Worm (Caenorhabditis elegans) whole organism, L4 larva: ENCODE data around the gene slc-36.1.

Experiments used
- mdl-1 ChIP-seq, 2 experiments: fragments of 150-350 bp in 1 of 2; sonication (generic microtip) in 1 of 2; optimal IDR thresholded peaks; 2 replicates each; lab custom pipeline; 2014 to 2017; ENCODE audit warnings: missing biosample characterization in 2 of 2, missing genetic modification characterization in 2 of 2
- mxl-2 ChIP-seq: fragments of 200-800 bp; sonication (Bioruptor generic); conservative IDR thresholded peaks from 2 replicates; pipeline ENCODE4 v1.3.6; 2022; ENCODE audit warnings: missing genetic modification reagents, missing genetic modification characterization, missing compliant biosample characterization
- nhr-77 ChIP-seq: fragments of 150-350 bp; optimal IDR thresholded peaks from 2 replicates; lab custom pipeline; 2014; ENCODE audit warnings: missing biosample characterization, missing genetic modification characterization
- tag-97 ChIP-seq: fragments of 200-800 bp; sonication (Bioruptor generic); IDR thresholded peaks from 2 replicates; pipeline ENCODE4 v1.3.6; 2022; ENCODE audit warnings: missing genetic modification characterization, missing compliant biosample characterization
- unc-39 ChIP-seq: sonication (generic microtip); optimal IDR thresholded peaks from 2 replicates; lab custom pipeline; 2017; ENCODE audit warnings: missing biosample characterization, missing genetic modification characterization

- TF ChIP-seq nhr-77 (tag; lab: Kevin White, UChicago) (no peak), tag-97 (GFP tag; lab: Robert Waterston, UW) (no peak), mdl-1 (tag; optimal IDR thresholded peaks at IDR 0.05; lab: Kevin White, UChicago) (no peak), unc-39 (tag; lab: Kevin White, UChicago) (no peak), mxl-2 (GFP tag; lab: Robert Waterston, UW) (no peak)
These were observed 30.3 kb upstream of the slc-36.1 start, which contains the start of gene unc-64 for ce11 chrIII:13276958-13277357.
